Worm (Caenorhabditis elegans): ENCODE measurements around the gene C06C3.7.

- no peak for TF ChIP-seq ceh-36 (tag; optimal IDR thresholded peaks at IDR 0.05)
- no peak for TF ChIP-seq ama-1 (optimal IDR thresholded peaks at IDR 0.05)
- TF ChIP-seq pes-1 (GFP tag; IDR thresholded peaks at IDR 0.05), result no peak
- TF ChIP-seq tra-4 (tag; optimal IDR thresholded peaks at IDR 0.05), result no peak
- no peak for TF ChIP-seq ceh-13 (GFP tag; optimal IDR thresholded peaks at IDR 0.05)
Measured at ce11 chrII:9426076-9426475, 40.7 kb downstream of the C06C3.7 start, which contains the start of gene M176.10.
